Fruit fly (Drosophila melanogaster) whole organism, embryonic: ENCODE data around the gene tai.

Source experiments
- Atf3 ChIP-seq: fragments of 200-800 bp; sonication (Bioruptor generic); optimal IDR thresholded peaks from 3 replicates; lab custom pipeline; 2016; ENCODE audit warnings: missing biosample characterization, missing genetic modification characterization
- Atf6 ChIP-seq: fragments of 200-800 bp; sonication (Bioruptor generic); IDR thresholded peaks from 2 replicates; pipeline ENCODE4 v1.3.6; 2022; ENCODE audit warnings: missing biosample characterization, missing genetic modification characterization
- CG10209 ChIP-seq: fragments of 200-800 bp; sonication (Bioruptor generic); optimal IDR thresholded peaks from 3 replicates; lab custom pipeline; 2017; ENCODE audit warnings: missing biosample characterization, mild to moderate bottlenecking, missing genetic modification characterization, missing genetic modification reagents
- CG10366 ChIP-seq: fragments of 200-800 bp; sonication (Bioruptor generic); IDR thresholded peaks from 2 replicates; pipeline ENCODE4 v1.3.6; 2022; ENCODE audit warnings: missing biosample characterization, missing genetic modification characterization
- CG10979 ChIP-seq: fragments of 200-800 bp; sonication (Bioruptor generic); optimal IDR thresholded peaks from 2 replicates; lab custom pipeline; 2018; ENCODE audit warnings: missing biosample characterization, mild to moderate bottlenecking, missing genetic modification characterization, moderate library complexity
- CG11723 ChIP-seq: fragments of 200-800 bp; sonication (Bioruptor generic); optimal IDR thresholded peaks from 2 replicates; lab custom pipeline; 2017; ENCODE audit warnings: missing biosample characterization, mild to moderate bottlenecking, missing genetic modification characterization
- CG12942 ChIP-seq: fragments of 200-800 bp; sonication (Bioruptor generic); optimal IDR thresholded peaks from 3 replicates; lab custom pipeline; 2016; ENCODE audit warnings: missing biosample characterization, missing genetic modification characterization
- CG13123 ChIP-seq: fragments of 200-800 bp; sonication (Bioruptor generic); optimal IDR thresholded peaks from 2 replicates; lab custom pipeline; 2016; ENCODE audit warnings: missing biosample characterization, missing genetic modification characterization
- CG13424 ChIP-seq: fragments of 200-800 bp; sonication (Bioruptor generic); optimal IDR thresholded peaks from 2 replicates; lab custom pipeline; 2019; ENCODE audit warnings: missing biosample characterization, mild to moderate bottlenecking, missing genetic modification characterization, moderate library complexity
- CG16815 ChIP-seq: fragments of 200-800 bp; sonication (Bioruptor generic); optimal IDR thresholded peaks from 3 replicates; lab custom pipeline; 2017; ENCODE audit warnings: missing biosample characterization, mild to moderate bottlenecking, missing genetic modification characterization
- CG16863 ChIP-seq: fragments of 200-800 bp; sonication (Bioruptor generic); optimal IDR thresholded peaks from 3 replicates; lab custom pipeline; 2016; ENCODE audit warnings: missing biosample characterization, missing genetic modification characterization
- CG17328 ChIP-seq: fragments of 200-800 bp; sonication (Bioruptor generic); IDR thresholded peaks from 2 replicates; pipeline ENCODE4 v1.3.6; 2022; ENCODE audit warnings: missing biosample characterization, missing genetic modification characterization
- CG17385 ChIP-seq: fragments of 200-800 bp; sonication (Bioruptor generic); optimal IDR thresholded peaks from 3 replicates; lab custom pipeline; 2018; ENCODE audit warnings: missing biosample characterization, mild to moderate bottlenecking, missing genetic modification characterization
- CG17802 ChIP-seq: fragments of 200-800 bp; sonication (Bioruptor generic); optimal IDR thresholded peaks from 2 replicates; lab custom pipeline; 2018; ENCODE audit warnings: missing biosample characterization, mild to moderate bottlenecking, missing genetic modification characterization, moderate library complexity
- CG30020 ChIP-seq: fragments of 200-800 bp; optimal IDR thresholded peaks from 2 replicates; lab custom pipeline; 2019; ENCODE audit warnings: missing biosample characterization, mild to moderate bottlenecking, missing genetic modification characterization, moderate library complexity
- CG3065 ChIP-seq: fragments of 200-800 bp; sonication (Bioruptor generic); optimal IDR thresholded peaks from 2 replicates; lab custom pipeline; 2016; ENCODE audit warnings: missing biosample characterization, missing genetic modification characterization
- CG33213 ChIP-seq: fragments of 200-800 bp; sonication (Bioruptor generic); optimal IDR thresholded peaks from 3 replicates; lab custom pipeline; 2016; ENCODE audit warnings: missing biosample characterization, missing genetic modification characterization
- CG34422 ChIP-seq: fragments of 200-800 bp; sonication (Bioruptor generic); IDR thresholded peaks from 3 replicates; pipeline ENCODE4 v1.3.6; 2022; ENCODE audit warnings: missing biosample characterization, missing genetic modification characterization
- CG42726 ChIP-seq: fragments of 200-800 bp; sonication (Bioruptor generic); IDR thresholded peaks from 2 replicates; pipeline ENCODE4 v1.3.6; 2022; ENCODE audit warnings: missing biosample characterization, missing genetic modification characterization; ENCODE audit not compliant: partially characterized antibody
- CG43689 ChIP-seq: fragments of 200-800 bp; sonication (Bioruptor generic); IDR thresholded peaks from 2 replicates; pipeline ENCODE4 v1.3.6; 2022; ENCODE audit warnings: missing biosample characterization, missing genetic modification characterization
- CG5245 ChIP-seq: fragments of 200-800 bp; sonication (Bioruptor generic); optimal IDR thresholded peaks from 3 replicates; lab custom pipeline; 2016; ENCODE audit warnings: missing biosample characterization, missing genetic modification characterization
- CG7357 ChIP-seq: fragments of 200-800 bp; sonication (Bioruptor generic); IDR thresholded peaks from 3 replicates; pipeline ENCODE4 v1.3.6; 2022; ENCODE audit warnings: missing biosample characterization, missing genetic modification characterization
- CG8388 ChIP-seq: fragments of 200-800 bp; sonication (Bioruptor generic); optimal IDR thresholded peaks from 2 replicates; lab custom pipeline; 2019; ENCODE audit warnings: missing biosample characterization, mild to moderate bottlenecking, missing genetic modification characterization, moderate library complexity
- CG9609 ChIP-seq: fragments of 200-800 bp; sonication (Bioruptor generic); optimal IDR thresholded peaks from 3 replicates; lab custom pipeline; 2016; ENCODE audit warnings: missing biosample characterization, missing genetic modification characterization
- CHES-1-like ChIP-seq: fragments of 200-800 bp; sonication (Bioruptor generic); optimal IDR thresholded peaks from 2 replicates; lab custom pipeline; 2016; ENCODE audit warnings: missing biosample characterization, missing genetic modification characterization
- Dbx ChIP-seq: fragments of 200-800 bp; sonication (Bioruptor generic); IDR thresholded peaks from 3 replicates; pipeline ENCODE4 v1.3.6; 2022; ENCODE audit warnings: missing biosample characterization, missing genetic modification characterization
- Dref ChIP-seq: fragments of 200-800 bp; sonication (Bioruptor generic); IDR thresholded peaks from 2 replicates; pipeline ENCODE4 v1.3.6; 2022; ENCODE audit warnings: missing biosample characterization, missing genetic modification characterization
- Ets65A ChIP-seq: fragments of 200-800 bp; sonication (Bioruptor generic); peaks from one replicate; lab custom pipeline; 2016; ENCODE audit warnings: missing biosample characterization, missing genetic modification characterization
- Ets97D ChIP-seq: fragments of 200-800 bp; sonication (Bioruptor generic); optimal IDR thresholded peaks from 3 replicates; lab custom pipeline; 2016; ENCODE audit warnings: missing biosample characterization, missing genetic modification characterization
- Fer2 ChIP-seq: fragments of 200-800 bp; sonication (Bioruptor generic); optimal IDR thresholded peaks from 2 replicates; lab custom pipeline; 2018; ENCODE audit warnings: missing biosample characterization, mild to moderate bottlenecking, missing genetic modification characterization, moderate library complexity
- H2.0 ChIP-seq: fragments of 200-800 bp; sonication (Bioruptor generic); IDR thresholded peaks from 2 replicates; pipeline ENCODE4 v1.3.6; 2022; ENCODE audit warnings: missing biosample characterization, missing genetic modification characterization
- Mes4 ChIP-seq: fragments of 200-800 bp; sonication (Bioruptor generic); optimal IDR thresholded peaks from 2 replicates; lab custom pipeline; 2016; ENCODE audit warnings: missing biosample characterization, missing genetic modification characterization
- Myb ChIP-seq: fragments of 200-800 bp; sonication (Bioruptor generic); optimal IDR thresholded peaks from 2 replicates; lab custom pipeline; 2016; ENCODE audit warnings: missing biosample characterization, missing genetic modification characterization
- Nf-YA ChIP-seq: fragments of 200-800 bp; sonication (Bioruptor generic); IDR thresholded peaks from 2 replicates; pipeline ENCODE4 v1.3.6; 2022; ENCODE audit warnings: missing biosample characterization, missing genetic modification characterization
- Rx ChIP-seq: fragments of 200-800 bp; sonication (Bioruptor generic); IDR thresholded peaks from 2 replicates; pipeline ENCODE4 v1.3.6; 2022; ENCODE audit warnings: missing biosample characterization, missing genetic modification characterization
- Side ChIP-seq: fragments of 200-800 bp; sonication (Bioruptor generic); optimal IDR thresholded peaks from 2 replicates; lab custom pipeline; 2016; ENCODE audit warnings: missing biosample characterization, missing genetic modification characterization
- Tbp ChIP-seq: fragments of >200 bp; optimal IDR thresholded peaks from 2 replicates; lab custom pipeline; 2018; ENCODE audit warnings: missing biosample characterization, missing genetic modification characterization
- al ChIP-seq: fragments of 200-800 bp; sonication (Bioruptor generic); IDR thresholded peaks from 2 replicates; pipeline ENCODE4 v1.3.6; 2022; ENCODE audit warnings: missing biosample characterization, missing genetic modification characterization
- ci ChIP-seq: fragments of 200-800 bp; sonication (Bioruptor generic); IDR thresholded peaks from 3 replicates; pipeline ENCODE4 v1.3.6; 2022; ENCODE audit warnings: missing biosample characterization, missing genetic modification characterization
- gro ChIP-seq: fragments of 200-800 bp; sonication (Bioruptor generic); optimal IDR thresholded peaks from 2 replicates; lab custom pipeline; 2016; ENCODE audit warnings: missing biosample characterization, missing genetic modification characterization
- gsb-n ChIP-seq: fragments of 200-800 bp; sonication (Bioruptor generic); optimal IDR thresholded peaks from 3 replicates; lab custom pipeline; 2018; ENCODE audit warnings: missing biosample characterization, mild to moderate bottlenecking, missing genetic modification characterization
- ind ChIP-seq: fragments of 200-800 bp; sonication (Bioruptor generic); optimal IDR thresholded peaks from 3 replicates; lab custom pipeline; 2016; ENCODE audit warnings: missing biosample characterization, missing genetic modification characterization
- nom ChIP-seq: fragments of 200-800 bp; sonication (Bioruptor generic); optimal IDR thresholded peaks from 2 replicates; lab custom pipeline; 2017; ENCODE audit warnings: missing biosample characterization, missing genetic modification characterization, mild to moderate bottlenecking, moderate library complexity, missing genetic modification reagents
- p53 ChIP-seq: fragments of 200-800 bp; sonication (Bioruptor generic); optimal IDR thresholded peaks from 2 replicates; lab custom pipeline; 2016; ENCODE audit warnings: missing biosample characterization, missing genetic modification characterization
- pita ChIP-seq: fragments of 200-800 bp; sonication (Bioruptor generic); optimal IDR thresholded peaks from 2 replicates; lab custom pipeline; 2017; ENCODE audit warnings: missing biosample characterization, mild to moderate bottlenecking, missing genetic modification characterization
- sna ChIP-seq: fragments of 200-800 bp; sonication (Bioruptor generic); IDR thresholded peaks from 2 replicates; pipeline ENCODE4 v1.3.6; 2022; ENCODE audit warnings: missing biosample characterization, missing genetic modification characterization; ENCODE audit not compliant: partially characterized antibody
- sqz ChIP-seq: fragments of 200-800 bp; sonication (Bioruptor generic); optimal IDR thresholded peaks from 3 replicates; lab custom pipeline; 2018; ENCODE audit warnings: missing biosample characterization, mild to moderate bottlenecking, missing genetic modification characterization
- sr ChIP-seq: fragments of 200-800 bp; sonication (Bioruptor generic); IDR thresholded peaks from 3 replicates; pipeline ENCODE4 v1.3.6; 2022; ENCODE audit warnings: missing biosample characterization, missing genetic modification characterization
- tgo ChIP-seq: fragments of 200-800 bp; sonication (Bioruptor generic); IDR thresholded peaks from 3 replicates; pipeline ENCODE4 v1.3.6; 2022; ENCODE audit warnings: missing biosample characterization, missing genetic modification characterization
- vfl ChIP-seq: fragments of 200-800 bp; sonication (Bioruptor generic); optimal IDR thresholded peaks from 2 replicates; lab custom pipeline; 2016; ENCODE audit warnings: missing biosample characterization, missing genetic modification characterization
- vvl ChIP-seq: fragments of 200-800 bp; sonication (Bioruptor generic); IDR thresholded peaks from 2 replicates; pipeline ENCODE4 v1.3.6; 2022; ENCODE audit warnings: missing biosample characterization, missing genetic modification characterization
- wek ChIP-seq: fragments of 200-800 bp; sonication (Bioruptor generic); optimal IDR thresholded peaks from 3 replicates; lab custom pipeline; 2018; ENCODE audit warnings: missing biosample characterization, mild to moderate bottlenecking, missing genetic modification characterization, moderate library complexity
- zen ChIP-seq: fragments of 200-800 bp; sonication (Bioruptor generic); optimal IDR thresholded peaks from 3 replicates; lab custom pipeline; 2018; ENCODE audit warnings: missing biosample characterization, mild to moderate bottlenecking, missing genetic modification characterization, moderate library complexity

tai gene

DNA sequence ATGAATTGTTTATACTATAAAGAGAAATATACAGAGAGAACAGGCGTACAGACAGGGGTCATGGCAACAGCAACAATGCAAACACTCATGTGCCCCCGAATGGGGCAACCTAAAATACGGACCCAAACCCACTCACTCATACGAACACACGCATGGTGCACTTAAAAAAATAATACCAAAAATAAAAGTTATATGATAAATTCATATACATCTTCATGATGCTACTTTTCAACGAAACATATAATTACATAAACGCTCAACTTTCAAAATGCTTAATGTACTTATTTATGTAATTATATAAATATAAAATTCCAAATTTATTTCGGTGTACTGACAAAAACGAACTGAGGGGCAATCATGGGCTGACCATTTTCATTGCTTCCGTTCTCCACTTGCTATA, 33.4 kb upstream of the tai start (continued):
- 0 out of 3 replicates have a peak, but pooled peaks have one; percentile 35 for TF ChIP-seq CG7357
- TF ChIP-seq CG10979 (tag; lab: Kevin White, UChicago): peak; percentile 89
- no peak for TF ChIP-seq CG34422 (GFP tag; lab: Robert Waterston, UW)
- TF ChIP-seq nom: peak; percentile 25
- TF ChIP-seq sna: no peak
- no peak for TF ChIP-seq pita (GFP tag; lab: Kevin White, UChicago)
- TF ChIP-seq Ets97D: no peak
- peak; percentile 42 for TF ChIP-seq CG11723
- no peak for TF ChIP-seq Myb (GFP tag; lab: Kevin White, UChicago)
- peak; percentile 72 for TF ChIP-seq CG17385
- TF ChIP-seq Side (GFP tag; lab: Kevin White, UChicago): no peak
- TF ChIP-seq CG3065: no peak
- peak; percentile 81 for TF ChIP-seq CG13424 (tag; lab: Kevin White, UChicago)
- TF ChIP-seq CG10366: peak; percentile 29; the same call in 1 of the 2 replicates
- TF ChIP-seq Dbx (GFP tag; lab: Robert Waterston, UW): no peak
- TF ChIP-seq H2.0 (GFP tag; lab: Robert Waterston, UW): peak; percentile 64
- TF ChIP-seq p53: no peak
- peak; percentile 78 for TF ChIP-seq ci (GFP tag; lab: Robert Waterston, UW)
- TF ChIP-seq CG8388 (GFP tag; lab: Kevin White, UChicago): peak; percentile 88
- TF ChIP-seq Atf3: no peak
- TF ChIP-seq sqz (GFP tag; lab: Kevin White, UChicago): peak; percentile 43
- peak; percentile 77 for TF ChIP-seq zen (tag; lab: Kevin White, UChicago)
- 0 out of 2 replicates have a peak, but pooled peaks have one; percentile 11 for TF ChIP-seq Nf-YA (GFP tag; lab: Robert Waterston, UW)
- peak; percentile 28 for TF ChIP-seq Fer2
- peak; percentile 93 for TF ChIP-seq gsb-n (tag; lab: Kevin White, UChicago)
- no peak for TF ChIP-seq CG33213 (GFP tag; lab: Kevin White, UChicago)
- TF ChIP-seq Ets65A: no peak
- TF ChIP-seq CG5245 (GFP tag; lab: Kevin White, UChicago): peak; percentile 51
- TF ChIP-seq CG16863 (GFP tag; lab: Kevin White, UChicago): no peak
- TF ChIP-seq CG17328: peak; percentile 80
- peak; percentile 22 for TF ChIP-seq CG13123 (GFP tag; lab: Kevin White, UChicago)
- no peak for TF ChIP-seq Atf6
- TF ChIP-seq CG9609 (GFP tag; lab: Kevin White, UChicago): no peak
- TF ChIP-seq Mes4 (GFP tag; lab: Kevin White, UChicago): no peak
- no peak for TF ChIP-seq vfl (GFP tag; lab: Kevin White, UChicago)
- 0 out of 2 replicates have a peak, but pooled peaks have one; percentile 32 for TF ChIP-seq Rx (GFP tag; lab: Robert Waterston, UW)
- peak; percentile 60 for TF ChIP-seq CG16815 (GFP tag; lab: Kevin White, UChicago)
- TF ChIP-seq Dref (GFP tag; lab: Robert Waterston, UW): no peak
- peak; percentile 88 for TF ChIP-seq vvl (GFP tag; lab: Robert Waterston, UW)
- TF ChIP-seq CHES-1-like (GFP tag; lab: Kevin White, UChicago): no peak
- peak; percentile 3 for TF ChIP-seq CG17802 (tag; lab: Kevin White, UChicago)
- no peak for TF ChIP-seq Tbp (GFP tag; lab: Kevin White, UChicago)
- no peak for TF ChIP-seq gro
- no peak for TF ChIP-seq CG43689
- no peak for TF ChIP-seq CG42726 (GFP tag; lab: Robert Waterston, UW)
- TF ChIP-seq CG10209: peak; percentile 71
- TF ChIP-seq ind (GFP tag; lab: Kevin White, UChicago): peak; percentile 53
- TF ChIP-seq al: no peak
- TF ChIP-seq sr: no peak
- TF ChIP-seq CG30020 (tag; lab: Kevin White, UChicago): peak; percentile 43
- TF ChIP-seq wek (GFP tag; lab: Kevin White, UChicago): no peak
- TF ChIP-seq CG12942: peak; percentile 43
- TF ChIP-seq tgo (GFP tag; lab: Robert Waterston, UW): peak; percentile 68
